Worm (Caenorhabditis elegans): Measurements from ENCODE around the gene B0285.3.

ce11 chrIII:4358345-4358744, 15.2 kb upstream of the B0285.3 start:
- TF ChIP-seq ztf-23 (GFP tag; IDR thresholded peaks at IDR 0.05) (no peak), ref-1 (GFP tag; conservative IDR thresholded peaks at IDR 0.05) (no peak), T22C8.4 (GFP tag; IDR thresholded peaks at IDR 0.05) (no peak)
